Worm (Caenorhabditis elegans) whole organism, mixed stage, embryonic: ENCODE results near the gene mth-1.

ENCODE experiments used
- M03D4.4 ChIP-seq: sonication (generic microtip); optimal IDR thresholded peaks from 2 replicates; lab custom pipeline; 2017; ENCODE audit warnings: mild to moderate bottlenecking, missing genetic modification characterization, missing compliant biosample characterization
- bed-3 ChIP-seq: fragments of 200-800 bp; sonication (Bioruptor generic); optimal IDR thresholded peaks from 3 replicates; lab custom pipeline; 2018; ENCODE audit warnings: mild to moderate bottlenecking, missing genetic modification characterization, moderate library complexity, missing compliant biosample characterization
- ceh-39 ChIP-seq: fragments of 150-350 bp; optimal IDR thresholded peaks from 2 replicates; lab custom pipeline; 2014; ENCODE audit warnings: missing biosample characterization, missing genetic modification characterization
- ceh-43 ChIP-seq: fragments of 200-800 bp; sonication (Bioruptor generic); optimal IDR thresholded peaks from 2 replicates; lab custom pipeline; 2018; ENCODE audit warnings: mild to moderate bottlenecking, missing genetic modification characterization, moderate library complexity, missing compliant biosample characterization
- ceh-83 ChIP-seq: fragments of 200-800 bp; sonication (Bioruptor generic); optimal IDR thresholded peaks from 2 replicates; lab custom pipeline; 2018; ENCODE audit warnings: mild to moderate bottlenecking, missing genetic modification characterization, missing compliant biosample characterization
- ces-1 ChIP-seq: fragments of 150-350 bp; optimal IDR thresholded peaks from 2 replicates; lab custom pipeline; 2014; ENCODE audit warnings: missing biosample characterization, missing genetic modification reagents, missing genetic modification characterization
- cnd-1 ChIP-seq: fragments of 200-800 bp; sonication (Bioruptor generic); optimal IDR thresholded peaks from 2 replicates; lab custom pipeline; 2018; ENCODE audit warnings: mild to moderate bottlenecking, missing genetic modification characterization, missing compliant biosample characterization
- drap-1 ChIP-seq: fragments of 200-800 bp; sonication (Bioruptor generic); optimal IDR thresholded peaks from 3 replicates; lab custom pipeline; 2018; ENCODE audit warnings: mild to moderate bottlenecking, missing genetic modification characterization, missing compliant biosample characterization
- elt-1 ChIP-seq: sonication (generic microtip); optimal IDR thresholded peaks from 2 replicates; lab custom pipeline; 2017; ENCODE audit warnings: missing genetic modification characterization, mild to moderate bottlenecking, missing compliant biosample characterization, antibody characterized with exemption, moderate library complexity, borderline replicate concordance; ENCODE audit not compliant: insufficient read depth
- elt-3 ChIP-seq: fragments of 150-350 bp; optimal IDR thresholded peaks from 2 replicates; lab custom pipeline; 2014; ENCODE audit warnings: missing biosample characterization, missing genetic modification characterization
- flh-1 ChIP-seq: fragments of 200-800 bp; sonication (Bioruptor generic); optimal IDR thresholded peaks from 2 replicates; lab custom pipeline; 2018; ENCODE audit warnings: mild to moderate bottlenecking, missing genetic modification characterization, moderate library complexity, missing compliant biosample characterization
- ham-2 ChIP-seq: fragments of 200-800 bp; sonication (Bioruptor generic); optimal IDR thresholded peaks from 2 replicates; lab custom pipeline; 2018; ENCODE audit warnings: mild to moderate bottlenecking, missing genetic modification characterization, missing compliant biosample characterization
- hlh-1 ChIP-seq: fragments of 150-350 bp; optimal IDR thresholded peaks from 2 replicates; lab custom pipeline; 2014; ENCODE audit warnings: missing biosample characterization, missing genetic modification reagents, missing genetic modification characterization
- lin-13 ChIP-seq: fragments of 150-350 bp; optimal IDR thresholded peaks from 2 replicates; lab custom pipeline; 2014; ENCODE audit warnings: missing biosample characterization, missing genetic modification characterization
- lin-32 ChIP-seq: fragments of 200-800 bp; sonication (Bioruptor generic); optimal IDR thresholded peaks from 2 replicates; lab custom pipeline; 2018; ENCODE audit warnings: mild to moderate bottlenecking, missing genetic modification characterization, missing compliant biosample characterization
- lsy-2 ChIP-seq: fragments of 150-350 bp; optimal IDR thresholded peaks from 2 replicates; lab custom pipeline; 2014; ENCODE audit warnings: missing biosample characterization, missing genetic modification characterization
- mab-5 ChIP-seq: fragments of 150-350 bp; optimal IDR thresholded peaks from 2 replicates; lab custom pipeline; 2014; ENCODE audit warnings: missing biosample characterization, missing genetic modification characterization
- mep-1 ChIP-seq: fragments of 150-350 bp; optimal IDR thresholded peaks from 2 replicates; lab custom pipeline; 2017; ENCODE audit warnings: missing biosample characterization, missing genetic modification reagents, missing genetic modification characterization, inconsistent platforms
- mls-2 ChIP-seq: sonication (generic microtip); optimal IDR thresholded peaks from 2 replicates; lab custom pipeline; 2016; ENCODE audit warnings: mild to moderate bottlenecking, missing genetic modification characterization, moderate library complexity, missing compliant biosample characterization
- nhr-12 ChIP-seq: fragments of 150-350 bp; optimal IDR thresholded peaks from 2 replicates; lab custom pipeline; 2014; ENCODE audit warnings: missing biosample characterization, missing genetic modification characterization
- nhr-2 ChIP-seq: fragments of 150-350 bp; optimal IDR thresholded peaks from 2 replicates; lab custom pipeline; 2014; ENCODE audit warnings: missing biosample characterization, missing genetic modification characterization
- nhr-237 ChIP-seq: fragments of 150-350 bp; optimal IDR thresholded peaks from 2 replicates; lab custom pipeline; 2014; ENCODE audit warnings: missing biosample characterization, missing genetic modification characterization
- nhr-28 ChIP-seq: fragments of 150-350 bp; optimal IDR thresholded peaks from 2 replicates; lab custom pipeline; 2014; ENCODE audit warnings: missing biosample characterization, missing genetic modification characterization
- nhr-76 ChIP-seq: sonication (generic microtip); optimal IDR thresholded peaks from 2 replicates; lab custom pipeline; 2017; ENCODE audit warnings: missing biosample characterization, missing genetic modification characterization
- pha-4 ChIP-seq: fragments of 150-350 bp; optimal IDR thresholded peaks from 2 replicates; lab custom pipeline; 2018; ENCODE audit warnings: missing biosample characterization, missing genetic modification reagents, missing genetic modification characterization
- sem-2 ChIP-seq: fragments of 200-800 bp; sonication (Bioruptor generic); optimal IDR thresholded peaks from 2 replicates; lab custom pipeline; 2018; ENCODE audit warnings: mild to moderate bottlenecking, missing genetic modification characterization, missing compliant biosample characterization
- snpc-4 ChIP-seq: fragments of 150-350 bp; optimal IDR thresholded peaks from 2 replicates; lab custom pipeline; 2014; ENCODE audit warnings: missing biosample characterization, missing genetic modification characterization
- tbx-8 ChIP-seq: fragments of 200-800 bp; sonication (Bioruptor generic); optimal IDR thresholded peaks from 2 replicates; lab custom pipeline; 2018; ENCODE audit warnings: mild to moderate bottlenecking, missing genetic modification characterization, moderate library complexity, missing compliant biosample characterization
- unc-120 ChIP-seq: sonication (generic microtip); optimal IDR thresholded peaks from 2 replicates; lab custom pipeline; 2017; ENCODE audit warnings: missing genetic modification characterization, missing compliant biosample characterization; ENCODE audit not compliant: poor library complexity, severe bottlenecking
- unc-39 ChIP-seq: fragments of 150-350 bp; optimal IDR thresholded peaks from 2 replicates; lab custom pipeline; 2014; ENCODE audit warnings: missing biosample characterization, missing genetic modification characterization
- zip-8 ChIP-seq: fragments of 150-350 bp; optimal IDR thresholded peaks from 2 replicates; lab custom pipeline; 2014; ENCODE audit warnings: missing biosample characterization, missing genetic modification characterization
- ztf-11 ChIP-seq: fragments of 150-350 bp; optimal IDR thresholded peaks from 2 replicates; lab custom pipeline; 2014; ENCODE audit warnings: missing biosample characterization, missing genetic modification characterization

Gene mth-1

DNA sequence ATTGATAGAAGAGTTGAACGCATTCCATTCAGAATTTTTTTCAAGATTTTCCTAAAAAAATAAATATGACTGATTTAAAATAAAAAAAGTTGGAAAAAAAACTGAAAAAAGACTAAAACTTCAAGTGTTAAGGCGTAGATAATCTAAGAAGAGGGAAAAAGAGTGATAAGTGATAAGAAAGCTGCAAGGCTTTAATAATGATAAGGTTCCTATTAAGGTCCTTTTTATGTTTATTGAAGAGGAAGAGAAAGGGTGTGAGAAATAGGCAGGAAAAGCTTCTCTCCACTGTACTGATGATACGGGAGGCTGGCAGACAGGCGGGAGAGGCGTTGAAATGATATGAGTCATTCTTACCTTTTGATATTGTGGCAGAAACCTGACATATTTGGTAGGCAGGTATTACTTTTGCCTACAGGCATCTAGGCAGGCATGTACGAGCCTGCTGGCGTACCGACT, at the start of gene mth-1:
TSS of gene mth-1 (minus strand) at position 51 of the 456 bp plus-strand sequence.
- TF ChIP-seq mab-5 (no peak), ceh-39 (tag; lab: Kevin White, UChicago) (no peak), bed-3 (GFP tag; lab: Kevin White, UChicago) (no peak), zip-8 (no peak), mep-1 (tag; lab: Kevin White, UChicago) (no peak), M03D4.4 (tag; lab: Kevin White, UChicago) (no peak), unc-39 (tag; lab: Kevin White, UChicago) (no peak), lin-32 (GFP tag; lab: Kevin White, UChicago) (no peak), nhr-237 (tag; lab: Kevin White, UChicago) (no peak), unc-120 (tag; lab: Kevin White, UChicago) (no peak), nhr-2 (tag; lab: Kevin White, UChicago) (no peak), snpc-4 (tag; lab: Kevin White, UChicago) (no peak), nhr-76 (no peak)

ce11 chrII:4246897-4247296, 43.3 kb upstream of the mth-1 start, which contains the start of gene gpa-11:
TSS of gene gpa-11 (plus strand) at chrII:4247197.
- TF ChIP-seq lin-32 (GFP tag; lab: Kevin White, UChicago) (no peak), ztf-11 (tag; lab: Kevin White, UChicago) (no peak), nhr-12 (tag; lab: Kevin White, UChicago) (no peak), mab-5 (no peak), nhr-2 (tag; lab: Kevin White, UChicago) (no peak), bed-3 (GFP tag; lab: Kevin White, UChicago) (no peak), M03D4.4 (tag; lab: Kevin White, UChicago) (no peak), ceh-83 (GFP tag; lab: Kevin White, UChicago) (no peak), cnd-1 (tag; lab: Kevin White, UChicago) (no peak), unc-120 (tag; lab: Kevin White, UChicago) (no peak), nhr-76 (no peak), drap-1 (no peak), ces-1 (GFP tag; lab: Kevin White, UChicago) (no peak), nhr-28 (tag; lab: Kevin White, UChicago) (no peak), sem-2 (GFP tag; lab: Kevin White, UChicago) (no peak), lsy-2 (tag; lab: Kevin White, UChicago) (no peak), elt-3 (tag; lab: Kevin White, UChicago) (no peak), ceh-43 (no peak), flh-1 (no peak)
- TF ChIP-seq, all 35 proteins: peak for 0

- TF ChIP-seq mls-2 (tag; lab: Kevin White, UChicago) (no peak), nhr-2 (tag; lab: Kevin White, UChicago) (no peak), ces-1 (GFP tag; lab: Kevin White, UChicago) (no peak), unc-39 (tag; lab: Kevin White, UChicago) (no peak), ztf-11 (tag; lab: Kevin White, UChicago) (no peak), tbx-8 (GFP tag; lab: Kevin White, UChicago) (no peak), lin-32 (GFP tag; lab: Kevin White, UChicago) (no peak), nhr-12 (tag; lab: Kevin White, UChicago) (no peak), hlh-1 (tag; lab: Kevin White, UChicago) (no peak), lin-13 (tag; lab: Kevin White, UChicago) (no peak), zip-8 (no peak), elt-1 (tag; lab: Kevin White, UChicago) (no peak), drap-1 (no peak), nhr-237 (tag; lab: Kevin White, UChicago) (no peak), flh-1 (no peak)
- TF ChIP-seq, all 35 proteins: peak for 0
Measured at ce11 chrII:4244959-4245358, 41.4 kb upstream of the mth-1 start.

ce11 chrII:4238963-4239362, 35.4 kb upstream of the mth-1 start:
- no peak for TF ChIP-seq cnd-1 (tag; lab: Kevin White, UChicago)
- TF ChIP-seq mep-1 (tag; lab: Kevin White, UChicago) = no peak
- no peak for TF ChIP-seq nhr-2 (tag; lab: Kevin White, UChicago)
- no peak for TF ChIP-seq M03D4.4 (tag; lab: Kevin White, UChicago)
- TF ChIP-seq ceh-43 = no peak
- TF ChIP-seq nhr-12 (tag; lab: Kevin White, UChicago) = no peak
- TF ChIP-seq mab-5 = no peak
- no peak for TF ChIP-seq ceh-39 (tag; lab: Kevin White, UChicago)
- TF ChIP-seq ham-2 = no peak
- TF ChIP-seq drap-1 = no peak
- TF ChIP-seq pha-4 (tag; lab: Kevin White, UChicago) = no peak
- no peak for TF ChIP-seq nhr-237 (tag; lab: Kevin White, UChicago)
- TF ChIP-seq, all 35 proteins: peak for 0
